Worm (Caenorhabditis elegans) whole organism, late embryonic: ENCODE results near the gene lmtr-3.

Source experiments
- F13H6.1 ChIP-seq: sonication (generic microtip); optimal IDR thresholded peaks from 2 replicates; lab custom pipeline; 2016; ENCODE audit warnings: missing genetic modification characterization, missing compliant biosample characterization
- K02D7.2 ChIP-seq: sonication (generic microtip); optimal IDR thresholded peaks from 2 replicates; lab custom pipeline; 2017; ENCODE audit warnings: mild to moderate bottlenecking, missing genetic modification characterization, missing compliant biosample characterization
- K09A11.1 ChIP-seq: sonication (generic microtip); optimal IDR thresholded peaks from 2 replicates; lab custom pipeline; 2017; ENCODE audit warnings: antibody characterized with exemption, mild to moderate bottlenecking, missing genetic modification characterization, missing compliant biosample characterization; ENCODE audit not compliant: insufficient read depth
- T23F11.4 ChIP-seq: fragments of 200-800 bp; sonication (Bioruptor generic); optimal IDR thresholded peaks from 2 replicates; lab custom pipeline; 2018; ENCODE audit warnings: mild to moderate bottlenecking, missing genetic modification characterization, missing compliant biosample characterization
- Y22D7AL.16 ChIP-seq: sonication (generic microtip); optimal IDR thresholded peaks from 2 replicates; lab custom pipeline; 2016; ENCODE audit warnings: missing genetic modification characterization, missing compliant biosample characterization
- ahr-1 ChIP-seq: sonication (generic microtip); optimal IDR thresholded peaks from 2 replicates; lab custom pipeline; 2016; ENCODE audit warnings: missing genetic modification characterization, missing compliant biosample characterization
- ceh-14 ChIP-seq: sonication (generic microtip); optimal IDR thresholded peaks from 2 replicates; lab custom pipeline; 2016; ENCODE audit warnings: missing genotype, missing genetic modification characterization, missing compliant biosample characterization
- ceh-18 ChIP-seq: sonication (generic microtip); optimal IDR thresholded peaks from 2 replicates; lab custom pipeline; 2016; ENCODE audit warnings: missing genetic modification characterization, missing compliant biosample characterization
- ceh-19 ChIP-seq: fragments of 200-800 bp; sonication (Bioruptor generic); optimal IDR thresholded peaks from 2 replicates; lab custom pipeline; 2018; ENCODE audit warnings: mild to moderate bottlenecking, missing genetic modification characterization, missing compliant biosample characterization
- ceh-2 ChIP-seq: sonication (generic microtip); optimal IDR thresholded peaks from 2 replicates; lab custom pipeline; 2016; ENCODE audit warnings: missing genotype, missing genetic modification characterization, missing compliant biosample characterization
- ceh-22 ChIP-seq: sonication (generic microtip); optimal IDR thresholded peaks from 2 replicates; lab custom pipeline; 2017; ENCODE audit warnings: missing biosample characterization, missing genetic modification characterization
- ceh-24 ChIP-seq: sonication (generic microtip); optimal IDR thresholded peaks from 2 replicates; lab custom pipeline; 2016; ENCODE audit warnings: mild to moderate bottlenecking, missing genetic modification characterization, missing compliant biosample characterization
- ceh-34 ChIP-seq: sonication (generic microtip); optimal IDR thresholded peaks from 2 replicates; lab custom pipeline; 2016; ENCODE audit warnings: mild to moderate bottlenecking, missing genetic modification characterization, missing compliant biosample characterization
- ceh-45 ChIP-seq: fragments of 200-800 bp; sonication (Bioruptor generic); IDR thresholded peaks from 2 replicates; pipeline ENCODE4 v1.3.6; 2022; ENCODE audit warnings: missing genetic modification reagents, missing genetic modification characterization, missing compliant biosample characterization
- ceh-48 ChIP-seq: sonication (generic microtip); optimal IDR thresholded peaks from 2 replicates; lab custom pipeline; 2016; ENCODE audit warnings: missing genetic modification characterization, inconsistent platforms, missing compliant biosample characterization
- dmd-4 ChIP-seq: sonication (generic microtip); optimal IDR thresholded peaks from 2 replicates; lab custom pipeline; 2016; ENCODE audit warnings: borderline replicate concordance, missing genetic modification characterization, missing compliant biosample characterization
- elt-2 ChIP-seq: sonication (generic microtip); optimal IDR thresholded peaks from 2 replicates; lab custom pipeline; 2016; ENCODE audit warnings: missing genetic modification reagents, missing genetic modification characterization, missing compliant biosample characterization
- eyg-1 ChIP-seq: sonication (generic microtip); optimal IDR thresholded peaks from 2 replicates; lab custom pipeline; 2016; ENCODE audit warnings: missing genotype, missing genetic modification characterization, missing compliant biosample characterization
- fkh-10 ChIP-seq: fragments of 150-350 bp; optimal IDR thresholded peaks from 2 replicates; lab custom pipeline; 2014; ENCODE audit warnings: missing biosample characterization, missing genetic modification reagents, missing genetic modification characterization
- gmeb-2 ChIP-seq: sonication (generic microtip); optimal IDR thresholded peaks from 2 replicates; lab custom pipeline; 2016; ENCODE audit warnings: missing genetic modification characterization, inconsistent platforms, missing compliant biosample characterization
- hlh-13 ChIP-seq: fragments of 200-800 bp; sonication (Bioruptor generic); optimal IDR thresholded peaks from 2 replicates; lab custom pipeline; 2018; ENCODE audit warnings: mild to moderate bottlenecking, missing genetic modification characterization, missing compliant biosample characterization
- hlh-15 ChIP-seq: sonication (generic microtip); optimal IDR thresholded peaks from 2 replicates; lab custom pipeline; 2016; ENCODE audit warnings: missing genetic modification characterization, missing compliant biosample characterization
- hlh-6 ChIP-seq: sonication (generic microtip); optimal IDR thresholded peaks from 2 replicates; lab custom pipeline; 2016; ENCODE audit warnings: missing genotype, missing genetic modification characterization, missing compliant biosample characterization
- hlh-8 ChIP-seq: sonication (generic microtip); optimal IDR thresholded peaks from 2 replicates; lab custom pipeline; 2016; ENCODE audit warnings: missing genotype, missing genetic modification characterization, missing compliant biosample characterization
- lim-6 ChIP-seq: sonication (generic microtip); optimal IDR thresholded peaks from 2 replicates; lab custom pipeline; 2016; ENCODE audit warnings: missing genetic modification characterization, missing compliant biosample characterization
- lin-11 ChIP-seq: fragments of 200-800 bp; sonication (Bioruptor generic); optimal IDR thresholded peaks from 2 replicates; lab custom pipeline; 2018; ENCODE audit warnings: mild to moderate bottlenecking, missing genetic modification characterization, missing compliant biosample characterization
- madf-2 ChIP-seq: sonication (generic microtip); optimal IDR thresholded peaks from 2 replicates; lab custom pipeline; 2017; ENCODE audit warnings: missing genetic modification characterization, missing compliant biosample characterization
- nfya-1 ChIP-seq: sonication (generic microtip); optimal IDR thresholded peaks from 2 replicates; lab custom pipeline; 2017; ENCODE audit warnings: missing genetic modification characterization, mild to moderate bottlenecking, missing compliant biosample characterization, antibody characterized with exemption, moderate library complexity
- nhr-11 ChIP-seq: fragments of 150-350 bp; optimal IDR thresholded peaks from 2 replicates; lab custom pipeline; 2014; ENCODE audit warnings: missing biosample characterization, missing genetic modification characterization
- npax-4 ChIP-seq: sonication (generic microtip); optimal IDR thresholded peaks from 2 replicates; lab custom pipeline; 2016; ENCODE audit warnings: missing genetic modification characterization, missing compliant biosample characterization
- pag-3 ChIP-seq: sonication (generic microtip); optimal IDR thresholded peaks from 2 replicates; lab custom pipeline; 2016; ENCODE audit warnings: missing compliant biosample characterization, missing genetic modification characterization, borderline replicate concordance
- pax-1 ChIP-seq: fragments of 150-350 bp; optimal IDR thresholded peaks from 2 replicates; lab custom pipeline; 2014; ENCODE audit warnings: missing biosample characterization, missing genetic modification characterization
- pqm-1 ChIP-seq: sonication (generic microtip); optimal IDR thresholded peaks from 2 replicates; lab custom pipeline; 2016; ENCODE audit warnings: missing genetic modification characterization, missing compliant biosample characterization
- ref-2 ChIP-seq: sonication (generic microtip); optimal IDR thresholded peaks from 2 replicates; lab custom pipeline; 2016; ENCODE audit warnings: missing genetic modification characterization, missing compliant biosample characterization
- rnt-1 ChIP-seq: sonication (generic microtip); optimal IDR thresholded peaks from 2 replicates; lab custom pipeline; 2016; ENCODE audit warnings: missing genetic modification characterization, missing compliant biosample characterization
- sox-4 ChIP-seq: sonication (generic microtip); optimal IDR thresholded peaks from 2 replicates; lab custom pipeline; 2017; ENCODE audit warnings: mild to moderate bottlenecking, missing genetic modification characterization, inconsistent platforms, missing compliant biosample characterization
- tbx-2 ChIP-seq: sonication (generic microtip); optimal IDR thresholded peaks from 2 replicates; lab custom pipeline; 2016; ENCODE audit warnings: missing genetic modification characterization, missing compliant biosample characterization
- unc-42 ChIP-seq: sonication (generic microtip); optimal IDR thresholded peaks from 2 replicates; lab custom pipeline; 2016; ENCODE audit warnings: missing genotype, missing genetic modification characterization, missing compliant biosample characterization
- unc-86 ChIP-seq: sonication (generic microtip); optimal IDR thresholded peaks from 2 replicates; lab custom pipeline; 2016; ENCODE audit warnings: missing genetic modification characterization, missing compliant biosample characterization
- ztf-16 ChIP-seq: sonication (generic microtip); optimal IDR thresholded peaks from 2 replicates; lab custom pipeline; 2017; ENCODE audit warnings: missing genetic modification characterization, missing compliant biosample characterization

lmtr-3 gene

ce11 chrV:11140326-11140725 lies 16.3 kb downstream of the lmtr-3 start:
- TF ChIP-seq pax-1 (tag; lab: Kevin White, UChicago): no peak
- TF ChIP-seq unc-42 (tag; lab: Kevin White, UChicago): peak; percentile 3
- TF ChIP-seq K09A11.1 (tag; lab: Kevin White, UChicago): no peak
- TF ChIP-seq lin-11 (tag; lab: Kevin White, UChicago): no peak
- peak; percentile 60 for TF ChIP-seq ceh-18 (tag; lab: Kevin White, UChicago)
- TF ChIP-seq ceh-24 (tag; lab: Kevin White, UChicago): no peak
- no peak for TF ChIP-seq nhr-11 (tag; lab: Kevin White, UChicago)

- TF ChIP-seq ahr-1 (tag; lab: Kevin White, UChicago) (no peak), npax-4 (tag; lab: Kevin White, UChicago) (no peak), rnt-1 (tag; lab: Kevin White, UChicago) (no peak), ceh-24 (tag; lab: Kevin White, UChicago) (no peak), sox-4 (tag; lab: Kevin White, UChicago) (no peak), madf-2 (tag; lab: Kevin White, UChicago) (no peak), hlh-15 (tag; lab: Kevin White, UChicago) (no peak), ceh-14 (tag; lab: Kevin White, UChicago) (no peak), F13H6.1 (tag; lab: Kevin White, UChicago) (no peak), lim-6 (tag; lab: Kevin White, UChicago) (no peak), nhr-11 (tag; lab: Kevin White, UChicago) (no peak), ceh-45 (GFP tag; lab: Robert Waterston, UW) (no peak), ref-2 (no peak), pag-3 (no peak), ceh-22 (no peak), ceh-2 (tag; lab: Kevin White, UChicago) (no peak)
Observed at ce11 chrV:11141179-11141578, 17.2 kb downstream of the lmtr-3 start, which contains the start of gene folt-1. Gene folt-1, plus strand, starts transcription at chrV:11141479.

- TF ChIP-seq ceh-14 (tag; lab: Kevin White, UChicago): no peak
- no peak for TF ChIP-seq lim-6 (tag; lab: Kevin White, UChicago)
- TF ChIP-seq eyg-1 (tag; lab: Kevin White, UChicago): no peak
- no peak for TF ChIP-seq tbx-2 (tag; lab: Kevin White, UChicago)
- TF ChIP-seq elt-2: no peak
- TF ChIP-seq K02D7.2: no peak
- TF ChIP-seq unc-42 (tag; lab: Kevin White, UChicago): no peak
- no peak for TF ChIP-seq nfya-1 (tag; lab: Kevin White, UChicago)
- no peak for TF ChIP-seq ceh-19 (GFP tag; lab: Kevin White, UChicago)
- no peak for TF ChIP-seq Y22D7AL.16 (tag; lab: Kevin White, UChicago)
- no peak for TF ChIP-seq dmd-4 (tag; lab: Kevin White, UChicago)
- TF ChIP-seq ceh-34: no peak
- TF ChIP-seq hlh-6 (tag; lab: Kevin White, UChicago): no peak
- no peak for TF ChIP-seq npax-4 (tag; lab: Kevin White, UChicago)
Observed at ce11 chrV:11144694-11145093, 20.7 kb downstream of the lmtr-3 start, which contains the start of gene C06H2.7. Gene C06H2.7, minus strand, starts transcription at chrV:11144794.

DNA sequence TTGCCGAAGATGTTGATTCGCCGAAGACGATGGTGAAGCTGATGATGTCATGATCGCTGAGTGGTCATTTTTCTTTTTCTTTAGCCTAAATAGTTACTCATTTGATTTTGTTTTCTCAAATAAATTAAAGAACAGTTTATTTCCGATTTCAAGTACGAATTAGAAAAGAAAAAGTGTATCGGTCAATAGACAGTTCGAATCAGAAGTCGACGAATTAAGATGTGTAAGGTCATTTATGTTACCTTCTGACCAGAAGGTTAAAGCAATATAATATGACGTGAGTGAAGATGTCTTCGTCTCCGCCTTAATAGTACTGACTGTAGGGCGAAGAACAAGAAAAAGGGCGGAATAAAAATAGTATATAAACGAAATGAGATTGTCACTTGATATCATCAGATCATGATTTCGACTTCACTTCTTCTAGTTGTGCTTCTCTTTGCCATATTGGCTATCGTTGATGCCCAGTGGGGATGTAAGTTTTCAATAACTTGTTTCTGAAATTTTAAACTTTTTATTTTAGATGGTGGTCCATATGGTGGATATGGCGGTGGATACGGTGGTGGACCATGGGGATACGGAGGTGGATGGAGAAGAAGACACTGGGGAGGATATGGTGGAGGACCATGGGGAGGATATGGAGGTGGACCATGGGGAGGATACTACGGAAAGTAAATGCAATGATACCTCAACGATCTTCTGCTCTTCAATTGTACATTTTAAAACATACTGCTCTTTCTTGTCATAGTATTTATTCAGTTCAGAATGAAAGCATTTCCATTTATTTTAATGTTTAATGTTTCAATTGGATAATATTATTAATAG lies 23.2 kb downstream of the lmtr-3 start, which contains the start of the genes T19C4.24 and nlp-33:
T19C4.24 (minus strand) TSS at position 51 of the 822 bp plus-strand sequence.
nlp-33 (plus strand) TSS at position 389 of the 822 bp plus-strand sequence.
- no peak for TF ChIP-seq Y22D7AL.16 (tag; lab: Kevin White, UChicago)
- TF ChIP-seq K09A11.1 (tag; lab: Kevin White, UChicago): no peak
- no peak for TF ChIP-seq ceh-22
- TF ChIP-seq hlh-8 (tag; lab: Kevin White, UChicago): no peak
- no peak for TF ChIP-seq lin-11 (tag; lab: Kevin White, UChicago)
- TF ChIP-seq fkh-10 (GFP tag; lab: Kevin White, UChicago): no peak
- TF ChIP-seq pqm-1 (tag; lab: Kevin White, UChicago): no peak
- TF ChIP-seq ztf-16 (tag; lab: Kevin White, UChicago): no peak
- TF ChIP-seq unc-86: no peak
- no peak for TF ChIP-seq gmeb-2 (tag; lab: Kevin White, UChicago)
- TF ChIP-seq T23F11.4: no peak
- no peak for TF ChIP-seq hlh-13 (GFP tag; lab: Kevin White, UChicago)
- no peak for TF ChIP-seq sox-4 (tag; lab: Kevin White, UChicago)
- no peak for TF ChIP-seq ceh-24 (tag; lab: Kevin White, UChicago)
- TF ChIP-seq ceh-48 (tag; lab: Kevin White, UChicago): no peak
- TF ChIP-seq, all 69 proteins: peak for 0
